Fruit fly (Drosophila melanogaster): Measurements from ENCODE around the gene Sf3b5.
A peak's percentile ranks its signal among the peaks of the same experiment; 100 is the strongest.

Sf3b5 gene

DNA sequence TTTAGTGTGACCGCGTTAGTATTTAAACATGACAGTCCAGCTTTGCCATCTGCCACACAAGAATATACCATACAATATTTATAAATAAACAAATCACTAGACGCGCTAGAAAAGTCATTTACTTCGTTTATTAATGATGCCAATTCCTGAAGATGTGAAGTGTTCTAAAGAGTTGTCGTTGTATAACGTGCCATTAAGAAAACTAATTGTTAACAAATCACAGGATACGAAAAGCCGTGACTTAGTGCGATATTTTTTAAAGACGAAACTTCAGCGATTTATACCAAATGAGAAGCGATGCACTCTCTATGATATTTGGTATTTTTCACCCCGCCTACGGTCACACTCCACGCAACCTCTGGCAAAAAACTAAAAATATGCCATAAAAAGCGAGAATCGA, 24.3 kb upstream of the Sf3b5 start, which contains the start of gene neur (continued):
- TF ChIP-seq CG10669 (GFP tag; optimal IDR thresholded peaks at IDR 0.05) (no peak), CG6163 (GFP tag; IDR thresholded peaks at IDR 0.05) (no peak), topi (GFP tag; optimal IDR thresholded peaks at IDR 0.05) (peak; percentile 39), ss (GFP tag; optimal IDR thresholded peaks at IDR 0.05) (no peak), Smox (GFP tag; optimal IDR thresholded peaks at IDR 0.05) (no peak), Blimp-1 (GFP tag; optimal IDR thresholded peaks at IDR 0.05) (no peak), dac (GFP tag; optimal IDR thresholded peaks at IDR 0.05) (no peak), CG32006 (GFP tag; optimal IDR thresholded peaks at IDR 0.05) (no peak), net (GFP tag; optimal IDR thresholded peaks at IDR 0.05) (no peak), CG3032 (tag; optimal IDR thresholded peaks at IDR 0.05) (peak; percentile 14), spab (GFP tag; optimal IDR thresholded peaks at IDR 0.05) (no peak), Ets21C (GFP tag; optimal IDR thresholded peaks at IDR 0.05) (no peak), cyc (GFP tag; optimal IDR thresholded peaks at IDR 0.05) (peak; percentile 26), CG6854 (GFP tag; optimal IDR thresholded peaks at IDR 0.05) (no peak), vri (GFP tag; optimal IDR thresholded peaks at IDR 0.05) (peak; percentile 28), OdsH (GFP tag; optimal IDR thresholded peaks at IDR 0.05) (no peak), Eip75B (GFP tag; optimal IDR thresholded peaks at IDR 0.05) (peak; percentile 16), CG8319 (GFP tag; optimal IDR thresholded peaks at IDR 0.05) (no peak), achi (GFP tag; optimal IDR thresholded peaks at IDR 0.05) (peak; percentile 82), CG9139 (GFP tag; optimal IDR thresholded peaks at IDR 0.05) (no peak), esn (GFP tag; optimal IDR thresholded peaks at IDR 0.05) (peak; percentile 36), CG6792 (GFP tag; optimal IDR thresholded peaks at IDR 0.05) (peak; percentile 6), CG31627 (GFP tag; optimal IDR thresholded peaks at IDR 0.05) (peak; percentile 25), fd85E (GFP tag; optimal IDR thresholded peaks at IDR 0.05) (no peak), Eip78C (GFP tag) (peak; percentile 80), fd59A (GFP tag; optimal IDR thresholded peaks at IDR 0.05) (no peak), lz (GFP tag; optimal IDR thresholded peaks at IDR 0.05) (peak; percentile 41), Sox15 (GFP tag; optimal IDR thresholded peaks at IDR 0.05) (no peak)

DNA sequence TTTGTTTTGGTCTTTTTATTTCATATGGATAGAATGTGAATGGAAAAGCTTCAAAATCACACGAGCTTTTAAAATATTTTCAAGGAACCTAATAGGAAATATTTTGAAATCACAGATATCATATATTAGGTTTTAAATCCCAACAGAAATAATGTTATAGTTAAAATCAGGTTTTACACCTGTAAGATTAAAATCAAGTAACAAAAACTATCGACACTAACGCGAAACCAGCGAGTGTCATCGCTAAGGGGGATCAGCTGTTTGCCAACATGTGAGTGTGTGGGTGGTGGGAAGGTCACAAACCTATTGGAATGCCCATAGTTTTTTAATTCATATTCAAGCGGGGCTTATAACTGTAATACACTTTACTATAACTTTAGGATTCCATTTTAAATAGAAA, 23.5 kb upstream of the Sf3b5 start, which contains the start of gene hyx:
Gene hyx (plus strand): TSS at position 109 of the 400 bp plus-strand sequence.
- TF ChIP-seq CG11762 (GFP tag; optimal IDR thresholded peaks at IDR 0.05; ENCODE audit: insufficient read depth) (no peak), fkh (GFP tag; optimal IDR thresholded peaks at IDR 0.05) (no peak), Smox (GFP tag; optimal IDR thresholded peaks at IDR 0.05) (no peak), CG10669 (GFP tag; optimal IDR thresholded peaks at IDR 0.05) (no peak), ss (GFP tag; optimal IDR thresholded peaks at IDR 0.05) (no peak), CG8632 (GFP tag; optimal IDR thresholded peaks at IDR 0.05) (no peak), Met (GFP tag; optimal IDR thresholded peaks at IDR 0.05) (no peak), pdm3 (GFP tag; optimal IDR thresholded peaks at IDR 0.05) (no peak), CG15336 (GFP tag; IDR thresholded peaks at IDR 0.05) (peak; percentile 19; the same call in 1 of the 2 replicates), CG11294 (GFP tag; IDR thresholded peaks at IDR 0.05) (no peak), CG32006 (GFP tag; optimal IDR thresholded peaks at IDR 0.05) (no peak), salr (GFP tag; optimal IDR thresholded peaks at IDR 0.05) (no peak), Sox102F (GFP tag; optimal IDR thresholded peaks at IDR 0.05) (no peak), svp (GFP tag) (peak; percentile 96), CG4318 (GFP tag; optimal IDR thresholded peaks at IDR 0.05) (no peak), CG10631 (GFP tag; optimal IDR thresholded peaks at IDR 0.05) (peak; percentile 1), fd85E (GFP tag; optimal IDR thresholded peaks at IDR 0.05) (no peak), dac (GFP tag; optimal IDR thresholded peaks at IDR 0.05) (no peak), Hr38 (GFP tag; optimal IDR thresholded peaks at IDR 0.05) (no peak), Gug (GFP tag; IDR thresholded peaks at IDR 0.05) (no peak), CG6276 (GFP tag; optimal IDR thresholded peaks at IDR 0.05) (no peak), topi (GFP tag; optimal IDR thresholded peaks at IDR 0.05) (peak; percentile 40), CG6792 (GFP tag; optimal IDR thresholded peaks at IDR 0.05) (no peak), CG1621 (tag; optimal IDR thresholded peaks at IDR 0.05) (no peak), esn (GFP tag; optimal IDR thresholded peaks at IDR 0.05) (peak; percentile 54), CG6854 (GFP tag; optimal IDR thresholded peaks at IDR 0.05) (no peak), CG16779 (tag; optimal IDR thresholded peaks at IDR 0.05) (no peak), CG6808 (GFP tag; optimal IDR thresholded peaks at IDR 0.05) (no peak), CG9139 (GFP tag; optimal IDR thresholded peaks at IDR 0.05) (no peak), eg (GFP tag; IDR thresholded peaks at IDR 0.05) (peak; percentile 33; the same call in 2 of the 3 replicates), net (GFP tag; optimal IDR thresholded peaks at IDR 0.05) (no peak), dsx (GFP tag; optimal IDR thresholded peaks at IDR 0.05; ENCODE audit: poor library complexity, severe bottlenecking) (no peak), Eip78C (GFP tag) (peak; percentile 81), CG11902 (GFP tag; optimal IDR thresholded peaks at IDR 0.05) (no peak), CG31627 (GFP tag; optimal IDR thresholded peaks at IDR 0.05) (peak; percentile 20)
